Worm (Caenorhabditis elegans): ENCODE data around the gene Y26G10.5.

- TF ChIP-seq W03F9.2 (tag; optimal IDR thresholded peaks at IDR 0.05) (no peak), dao-5 (tag; optimal IDR thresholded peaks at IDR 0.05) (no peak), him-1 (tag; optimal IDR thresholded peaks at IDR 0.05) (no peak)
Observed at ce11 chrV:17722553-17722952, 21.9 kb upstream of the Y26G10.5 start.

Data from whole organism, L4/young adult.